Worm (Caenorhabditis elegans) whole organism, midembryonic: ENCODE data around the gene T06D4.2.

Source experiments
- T22C8.4 ChIP-seq: fragments of 200-800 bp; sonication (Bioruptor generic); IDR thresholded peaks from 2 replicates; pipeline ENCODE4 v1.3.6; 2022; ENCODE audit warnings: missing genetic modification characterization, missing compliant biosample characterization
- flt-1 ChIP-seq: fragments of 200-800 bp; sonication (Bioruptor generic); IDR thresholded peaks from 2 replicates; pipeline ENCODE4 v1.3.6; 2022; ENCODE audit warnings: missing genetic modification characterization, missing compliant biosample characterization
- klf-2 ChIP-seq: fragments of 200-800 bp; sonication (Bioruptor generic); conservative IDR thresholded peaks from 2 replicates; pipeline ENCODE4 v1.3.6; 2022; ENCODE audit warnings: missing genetic modification reagents, missing genetic modification characterization, missing compliant biosample characterization
- med-1 ChIP-seq: sonication (generic microtip); optimal IDR thresholded peaks from 2 replicates; lab custom pipeline; 2017; ENCODE audit warnings: missing genetic modification characterization, mild to moderate bottlenecking, missing compliant biosample characterization, antibody characterized with exemption, missing genetic modification reagents; ENCODE audit not compliant: insufficient read depth
- tab-1 ChIP-seq: fragments of 200-800 bp; sonication (Bioruptor generic); IDR thresholded peaks from 2 replicates; pipeline ENCODE4 v1.3.6; 2022; ENCODE audit warnings: missing genetic modification characterization, missing compliant biosample characterization
- ztf-23 ChIP-seq: fragments of 200-800 bp; sonication (Bioruptor generic); IDR thresholded peaks from 2 replicates; pipeline ENCODE4 v1.3.6; 2022; ENCODE audit warnings: missing genetic modification reagents, missing genetic modification characterization, missing compliant biosample characterization
- ztf-29 ChIP-seq: fragments of 200-800 bp; sonication (Bioruptor generic); IDR thresholded peaks from 2 replicates; pipeline ENCODE4 v1.3.6; 2022; ENCODE audit warnings: missing genetic modification reagents, missing genetic modification characterization, missing compliant biosample characterization

DNA sequence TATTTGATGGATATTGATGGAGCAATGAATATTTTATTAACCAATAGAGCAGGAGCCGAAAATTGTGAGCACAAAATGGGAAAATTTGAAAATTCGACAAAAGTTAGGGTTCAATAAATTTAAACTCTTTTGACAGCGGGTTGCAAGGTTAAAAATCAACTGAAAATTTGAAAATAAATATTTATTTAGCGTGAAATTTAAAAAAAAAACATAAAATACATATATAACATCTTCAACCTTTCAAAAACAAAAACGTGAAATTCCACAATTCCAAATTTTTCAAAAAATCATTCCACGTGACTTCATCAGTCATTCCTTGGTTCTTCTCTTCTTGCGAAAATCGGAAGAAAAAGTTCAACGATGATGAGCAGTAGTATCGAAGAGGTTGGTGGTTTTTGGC lies 43.7 kb upstream of the T06D4.2 start, which contains the start of gene C16C8.18:
- TF ChIP-seq flt-1 (no peak), med-1 (GFP tag; lab: Kevin White, UChicago) (no peak), ztf-29 (no peak), T22C8.4 (no peak), klf-2 (no peak), tab-1 (no peak), ztf-23 (no peak)
